Fruit fly (Drosophila melanogaster): Measurements from ENCODE around the gene RluA-2.
A peak's percentile ranks its signal among the peaks of the same experiment; 100 is the strongest.

RluA-2 gene

dm6 chr2L:10526953-10527584, 50.2 kb downstream of the RluA-2 start, which contains the start of gene Lip4 (continued):
- TF ChIP-seq zen (tag; optimal IDR thresholded peaks at IDR 0.05) (peak; percentile 84), corto (GFP tag; optimal IDR thresholded peaks at IDR 0.05) (no peak), Myb (GFP tag; optimal IDR thresholded peaks at IDR 0.05) (no peak), CG11456 (GFP tag; IDR thresholded peaks at IDR 0.05) (no peak; the same call in 2 of the 3 replicates), CG17612 (GFP tag; IDR thresholded peaks at IDR 0.05) (peak; percentile 43; the same call in 1 of the 2 replicates), ase (GFP tag; IDR thresholded peaks at IDR 0.05) (peak; percentile 78), ara (GFP tag; IDR thresholded peaks at IDR 0.05) (peak; percentile 72), aop (GFP tag; IDR thresholded peaks at IDR 0.05) (no peak), CG3065 (GFP tag; optimal IDR thresholded peaks at IDR 0.05) (no peak), sqz (GFP tag; optimal IDR thresholded peaks at IDR 0.05) (peak; percentile 33), CG34224 (GFP tag; IDR thresholded peaks at IDR 0.05; ENCODE audit: partially characterized antibody) (no peak), Hr51 (GFP tag; optimal IDR thresholded peaks at IDR 0.05) (peak; percentile 2 to 89), sisA (GFP tag; IDR thresholded peaks at IDR 0.05) (no peak), fru (optimal IDR thresholded peaks at IDR 0.05) (no peak), nom (GFP tag; optimal IDR thresholded peaks at IDR 0.05) (peak; percentile 42), mirr (GFP tag; optimal IDR thresholded peaks at IDR 0.05) (no peak), CG14860 (GFP tag; IDR thresholded peaks at IDR 0.05; ENCODE audit: partially characterized antibody) (no peak), grau (tag; optimal IDR thresholded peaks at IDR 0.05) (peak; percentile 79), tgo (GFP tag; IDR thresholded peaks at IDR 0.05) (peak; percentile 85), CG18011 (GFP tag; optimal IDR thresholded peaks at IDR 0.05) (peak; percentile 56), Lim3 (GFP tag; IDR thresholded peaks at IDR 0.05) (no peak), CG17829 (tag; optimal IDR thresholded peaks at IDR 0.05) (peak; percentile 82), ranshi (GFP tag; IDR thresholded peaks at IDR 0.05) (peak; percentile 82), Deaf1 (tag; optimal IDR thresholded peaks at IDR 0.05) (peak; percentile 53), oc (tag; optimal IDR thresholded peaks at IDR 0.05) (peak; percentile 57), jumu (GFP tag; optimal IDR thresholded peaks at IDR 0.05) (no peak), CG8359 (GFP tag; optimal IDR thresholded peaks at IDR 0.05; ENCODE audit: borderline replicate concordance) (peak; percentile 28), Vsx1 (GFP tag; optimal IDR thresholded peaks at IDR 0.05) (no peak), Max (GFP tag; optimal IDR thresholded peaks at IDR 0.05) (peak; percentile 75), Sry-δ (GFP tag; optimal IDR thresholded peaks at IDR 0.05) (no peak), btn (GFP tag; optimal IDR thresholded peaks at IDR 0.05) (no peak), CG30020 (tag; optimal IDR thresholded peaks at IDR 0.05) (no peak), Sox102F (GFP tag; optimal IDR thresholded peaks at IDR 0.05) (peak; percentile 86), CG12659 (GFP tag; optimal IDR thresholded peaks at IDR 0.05) (peak; percentile 82), CG10147 (GFP tag; optimal IDR thresholded peaks at IDR 0.05) (peak; percentile 75), CG31365 (tag; optimal IDR thresholded peaks at IDR 0.05) (no peak), CG5180 (GFP tag; optimal IDR thresholded peaks at IDR 0.05) (peak; percentile 67), stc (GFP tag; IDR thresholded peaks at IDR 0.05) (peak; percentile 82), CG7372 (GFP tag; IDR thresholded peaks at IDR 0.05) (peak; percentile 83), CG1602 (GFP tag; optimal IDR thresholded peaks at IDR 0.05) (peak; percentile 30), CG9215 (GFP tag; IDR thresholded peaks at IDR 0.05) (no peak; the same call in 1 of the 2 replicates), Dek (tag; optimal IDR thresholded peaks at IDR 0.05) (peak; percentile 61), ATbp (GFP tag; optimal IDR thresholded peaks at IDR 0.05) (peak; percentile 22), row (GFP tag; IDR thresholded peaks at IDR 0.05) (peak; percentile 85), emc (GFP tag; optimal IDR thresholded peaks at IDR 0.05) (no peak), dysf (GFP tag; IDR thresholded peaks at IDR 0.05) (peak; percentile 85), bab2 (GFP tag; optimal IDR thresholded peaks at IDR 0.05) (peak; percentile 31), ham (GFP tag; IDR thresholded peaks at IDR 0.05) (no peak), CG4617 (GFP tag; optimal IDR thresholded peaks at IDR 0.05; ENCODE audit: borderline replicate concordance) (peak; percentile 41), bsh (GFP tag; optimal IDR thresholded peaks at IDR 0.05) (peak in 1 of 2 experiments; percentile 67)
